Worm (Caenorhabditis elegans): ENCODE results near the gene nspd-5.
A peak's percentile ranks its signal among the peaks of the same experiment; 100 is the strongest.
"Not testable (repeated sequence)": the region's sequence is repeated elsewhere in the genome, so short reads cannot be mapped to it uniquely, and the experiment has no call there.

The nspd-5 gene

ce11 chrII:4849885-4850284 lies 10.3 kb downstream of the nspd-5 start, which contains the start of gene T23B7.3 (continued):
- TF ChIP-seq ztf-26 (tag; optimal IDR thresholded peaks at IDR 0.05), result no peak

ce11 chrII:4842143-4842658 lies 18.0 kb downstream of the nspd-5 start, which contains the start of the genes T23B7.2 and nspd-4:
Gene T23B7.2, minus strand, starts transcription at chrII:4842243.
Gene nspd-4, plus strand, starts transcription at chrII:4842608.
- not testable (repeated sequence) for TF ChIP-seq lsl-1 (GFP tag; optimal IDR thresholded peaks at IDR 0.05); lin-54 (GFP tag; optimal IDR thresholded peaks at IDR 0.05); let-526 (GFP tag; IDR thresholded peaks at IDR 0.05)

- TF ChIP-seq ZK185.1 (tag; optimal IDR thresholded peaks at IDR 0.05; ENCODE audit: poor library complexity, severe bottlenecking) (no peak), bed-2 (GFP tag; IDR thresholded peaks at IDR 0.05) (no peak), nfyb-1 (GFP tag; IDR thresholded peaks at IDR 0.05) (no peak), somi-1 (GFP tag; optimal IDR thresholded peaks at IDR 0.05) (no peak)
Observed at ce11 chrII:4837659-4838058, 22.5 kb downstream of the nspd-5 start, which contains the start of gene C33F10.12. Gene C33F10.12, minus strand, starts transcription at chrII:4837759.

ce11 chrII:4834761-4835160 lies 25.4 kb downstream of the nspd-5 start, which contains the start of the genes C33F10.11 and C33F10.1:
Gene C33F10.11, minus strand, starts transcription at chrII:4834861.
Gene C33F10.1, plus strand, starts transcription at chrII:4835023.
- TF ChIP-seq ceh-100 (GFP tag; IDR thresholded peaks at IDR 0.05), result no peak
- no peak for TF ChIP-seq Y95B8A.8 (GFP tag; IDR thresholded peaks at IDR 0.05)
- no peak for TF ChIP-seq ceh-58 (GFP tag; IDR thresholded peaks at IDR 0.05)
- no peak for TF ChIP-seq snpc-4 (GFP tag; optimal IDR thresholded peaks at IDR 0.05)
- TF ChIP-seq snpc-4 (tag; optimal IDR thresholded peaks at IDR 0.05), result no peak
- no peak for TF ChIP-seq pha-4 (tag; optimal IDR thresholded peaks at IDR 0.05)
- TF ChIP-seq snpc-1.3 (tag; optimal IDR thresholded peaks at IDR 0.05; ENCODE audit: insufficient read depth), result no peak
- TF ChIP-seq tlf-1 (GFP tag; optimal IDR thresholded peaks at IDR 0.05), result no peak
- TF ChIP-seq ztf-26 (tag; optimal IDR thresholded peaks at IDR 0.05), result no peak
- TF ChIP-seq ztf-25 (GFP tag; IDR thresholded peaks at IDR 0.05), result no peak
- TF ChIP-seq cebp-2 (GFP tag; IDR thresholded peaks at IDR 0.05), result no peak
- TF ChIP-seq F57C9.4 (tag; optimal IDR thresholded peaks at IDR 0.05), result no peak
- TF ChIP-seq bed-2 (GFP tag; IDR thresholded peaks at IDR 0.05), result no peak

- TF ChIP-seq D2030.7 (GFP tag; IDR thresholded peaks at IDR 0.05), result no peak
- peak; percentile 76 for TF ChIP-seq efl-1 (GFP tag; optimal IDR thresholded peaks at IDR 0.05)
- peak; percentile 83 for TF ChIP-seq dpl-1 (GFP tag; optimal IDR thresholded peaks at IDR 0.05)
- peak; percentile 4 to 88 (median 33) for TF ChIP-seq lin-35 (GFP tag; optimal IDR thresholded peaks at IDR 0.05)
- TF ChIP-seq lin-54 (GFP tag; optimal IDR thresholded peaks at IDR 0.05), result peak; percentile 96
- peak; percentile 44 for TF ChIP-seq attf-5 (GFP tag; optimal IDR thresholded peaks at IDR 0.05)
Observed at ce11 chrII:4827734-4828609, 32.2 kb downstream of the nspd-5 start, which contains the start of the genes fbxb-88 and tbck-1. Gene fbxb-88, minus strand, starts transcription at chrII:4827884. Gene tbck-1, plus strand, starts transcription at chrII:4828559.

ce11 chrII:4825133-4825532 lies 35.0 kb downstream of the nspd-5 start, which contains the start of the genes C33F10.8 and msp-40:
Gene C33F10.8, minus strand, starts transcription at chrII:4825233.
Gene msp-40, plus strand, starts transcription at chrII:4825414.
- not testable (repeated sequence) for TF ChIP-seq madf-10, nhr-90, mes-4 (tag; optimal IDR thresholded peaks at IDR 0.05)
